Fruit fly (Drosophila melanogaster) whole organism, prepupa: ENCODE data around the gene Dnaaf5.
A peak's percentile ranks its signal among the peaks of the same experiment; 100 is the strongest.

Source experiments
- Blimp-1 ChIP-seq: fragments of 200-800 bp; sonication (Bioruptor generic); optimal IDR thresholded peaks from 3 replicates; lab custom pipeline; 2017; ENCODE audit warnings: missing biosample characterization, missing genetic modification characterization, mild to moderate bottlenecking, moderate library complexity, missing genetic modification reagents
- CG10631 ChIP-seq: fragments of 200-800 bp; sonication (Bioruptor generic); optimal IDR thresholded peaks from 2 replicates; lab custom pipeline; 2016; ENCODE audit warnings: missing biosample characterization, missing genetic modification characterization
- CG10669 ChIP-seq: fragments of 200-800 bp; sonication (Bioruptor generic); optimal IDR thresholded peaks from 3 replicates; lab custom pipeline; 2018; ENCODE audit warnings: missing biosample characterization, mild to moderate bottlenecking, missing genetic modification characterization, moderate library complexity
- CG11762 ChIP-seq: fragments of 200-800 bp; sonication (Bioruptor generic); optimal IDR thresholded peaks from 3 replicates; lab custom pipeline; 2016; ENCODE audit warnings: missing biosample characterization, missing genetic modification characterization; ENCODE audit not compliant: insufficient read depth
- CG11902 ChIP-seq: fragments of 200-800 bp; sonication (Bioruptor generic); optimal IDR thresholded peaks from 3 replicates; lab custom pipeline; 2016; ENCODE audit warnings: missing biosample characterization, missing genetic modification characterization
- CG15336 ChIP-seq: fragments of 200-800 bp; sonication (Bioruptor generic); IDR thresholded peaks from 2 replicates; pipeline ENCODE4 v1.3.6; 2022; ENCODE audit warnings: missing biosample characterization, missing genetic modification characterization
- CG1621 ChIP-seq: fragments of 200-800 bp; sonication (Bioruptor generic); optimal IDR thresholded peaks from 3 replicates; lab custom pipeline; 2018; ENCODE audit warnings: missing biosample characterization, mild to moderate bottlenecking, missing genetic modification characterization
- CG16779 ChIP-seq: fragments of 200-800 bp; sonication (Bioruptor generic); optimal IDR thresholded peaks from 3 replicates; lab custom pipeline; 2017; ENCODE audit warnings: missing biosample characterization, mild to moderate bottlenecking, missing genetic modification characterization
- CG3032 ChIP-seq: fragments of 200-800 bp; optimal IDR thresholded peaks from 2 replicates; lab custom pipeline; 2019; ENCODE audit warnings: missing biosample characterization, mild to moderate bottlenecking, missing genetic modification characterization, moderate library complexity
- CG31627 ChIP-seq: fragments of 200-800 bp; sonication (Bioruptor generic); optimal IDR thresholded peaks from 3 replicates; lab custom pipeline; 2016; ENCODE audit warnings: missing biosample characterization, missing genetic modification characterization
- CG32006 ChIP-seq: fragments of 200-800 bp; sonication (Bioruptor generic); optimal IDR thresholded peaks from 3 replicates; lab custom pipeline; 2017; ENCODE audit warnings: missing biosample characterization, mild to moderate bottlenecking, missing genetic modification characterization
- CG34406 ChIP-seq: fragments of 200-800 bp; sonication (Bioruptor generic); optimal IDR thresholded peaks from 3 replicates; lab custom pipeline; 2016; ENCODE audit warnings: missing biosample characterization, missing genetic modification characterization
- CG3919 ChIP-seq: fragments of 200-800 bp; sonication (Bioruptor generic); optimal IDR thresholded peaks from 3 replicates; lab custom pipeline; 2016; ENCODE audit warnings: missing biosample characterization, missing genetic modification characterization
- CG4318 ChIP-seq: fragments of 200-800 bp; sonication (Bioruptor generic); optimal IDR thresholded peaks from 3 replicates; lab custom pipeline; 2017; ENCODE audit warnings: missing biosample characterization, mild to moderate bottlenecking, missing genetic modification characterization
- CG6163 ChIP-seq: fragments of 200-800 bp; sonication (Bioruptor generic); IDR thresholded peaks from 3 replicates; pipeline ENCODE4 v1.3.6; 2022; ENCODE audit warnings: missing biosample characterization, missing genetic modification characterization
- CG6276 ChIP-seq: fragments of 200-800 bp; sonication (Bioruptor generic); optimal IDR thresholded peaks from 2 replicates; lab custom pipeline; 2017; ENCODE audit warnings: missing biosample characterization, mild to moderate bottlenecking, missing genetic modification characterization
- CG6792 ChIP-seq: fragments of 200-800 bp; sonication (Bioruptor generic); optimal IDR thresholded peaks from 3 replicates; lab custom pipeline; 2016; ENCODE audit warnings: missing biosample characterization, missing genetic modification characterization
- CG8119 ChIP-seq: fragments of 200-800 bp; sonication (Bioruptor generic); IDR thresholded peaks from 3 replicates; pipeline ENCODE4 v1.3.6; 2022; ENCODE audit warnings: missing biosample characterization, missing genetic modification characterization
- CG8319 ChIP-seq: fragments of 200-800 bp; sonication (Bioruptor generic); optimal IDR thresholded peaks from 3 replicates; lab custom pipeline; 2016; ENCODE audit warnings: missing biosample characterization, missing genetic modification characterization
- Eip75B ChIP-seq: fragments of 200-800 bp; sonication (Bioruptor generic); optimal IDR thresholded peaks from 3 replicates; lab custom pipeline; 2016; ENCODE audit warnings: missing biosample characterization, missing genetic modification characterization
- Eip78C ChIP-seq: fragments of 200-800 bp; sonication (Bioruptor generic); peaks from one replicate; lab custom pipeline; 2016; ENCODE audit warnings: missing biosample characterization, missing genetic modification characterization
- Eip93F ChIP-seq: fragments of 200-800 bp; sonication (Bioruptor generic); optimal IDR thresholded peaks from 2 replicates; lab custom pipeline; 2016; ENCODE audit warnings: missing biosample characterization, mild to moderate bottlenecking, missing genetic modification characterization
- Ets21C ChIP-seq: fragments of 200-800 bp; sonication (Bioruptor generic); optimal IDR thresholded peaks from 3 replicates; lab custom pipeline; 2016; ENCODE audit warnings: missing biosample characterization, missing genetic modification characterization
- Ets96B ChIP-seq: fragments of 200-800 bp; optimal IDR thresholded peaks from 2 replicates; lab custom pipeline; 2019; ENCODE audit warnings: missing biosample characterization, mild to moderate bottlenecking, missing genetic modification characterization, moderate library complexity
- Gug ChIP-seq: fragments of 200-800 bp; sonication (Bioruptor generic); IDR thresholded peaks from 2 replicates; pipeline ENCODE4 v1.3.6; 2022; ENCODE audit warnings: missing biosample characterization, missing genetic modification characterization
- Hr38 ChIP-seq: sonication (Bioruptor generic); optimal IDR thresholded peaks from 2 replicates; lab custom pipeline; 2016; ENCODE audit warnings: missing biosample characterization, missing genetic modification characterization
- Hr39 ChIP-seq: fragments of 200-800 bp; sonication (Bioruptor generic); optimal IDR thresholded peaks from 2 replicates; lab custom pipeline; 2016; ENCODE audit warnings: missing biosample characterization, missing genetic modification characterization
- Hr4 ChIP-seq: fragments of 200-800 bp; sonication (Bioruptor generic); optimal IDR thresholded peaks from 3 replicates; lab custom pipeline; 2016; ENCODE audit warnings: missing biosample characterization, missing genetic modification characterization
- Lpt ChIP-seq: fragments of 200-800 bp; sonication (Bioruptor generic); optimal IDR thresholded peaks from 3 replicates; lab custom pipeline; 2016; ENCODE audit warnings: missing biosample characterization, missing genetic modification characterization
- Smox ChIP-seq: fragments of 200-800 bp; sonication (Bioruptor generic); optimal IDR thresholded peaks from 3 replicates; lab custom pipeline; 2016; ENCODE audit warnings: missing biosample characterization, missing genetic modification characterization
- Sox14 ChIP-seq: fragments of 200-800 bp; sonication (Bioruptor generic); optimal IDR thresholded peaks from 3 replicates; lab custom pipeline; 2016; ENCODE audit warnings: missing biosample characterization, missing genetic modification characterization
- Sox15 ChIP-seq: fragments of 200-800 bp; sonication (Bioruptor generic); optimal IDR thresholded peaks from 3 replicates; lab custom pipeline; 2016; ENCODE audit warnings: missing biosample characterization, missing genetic modification characterization
- achi ChIP-seq: fragments of 200-800 bp; sonication (Bioruptor generic); optimal IDR thresholded peaks from 3 replicates; lab custom pipeline; 2016; ENCODE audit warnings: missing biosample characterization, missing genetic modification characterization
- acj6 ChIP-seq: fragments of 200-800 bp; sonication (Bioruptor generic); optimal IDR thresholded peaks from 3 replicates; lab custom pipeline; 2016; ENCODE audit warnings: missing biosample characterization, missing genetic modification characterization
- cyc ChIP-seq: fragments of 200-800 bp; sonication (Bioruptor generic); optimal IDR thresholded peaks from 3 replicates; lab custom pipeline; 2016; ENCODE audit warnings: missing biosample characterization, missing genetic modification characterization
- dsx ChIP-seq: fragments of 200-800 bp; optimal IDR thresholded peaks from 3 replicates; lab custom pipeline; 2019; ENCODE audit warnings: missing biosample characterization, mild to moderate bottlenecking, missing genetic modification characterization, moderate library complexity; ENCODE audit not compliant: poor library complexity, severe bottlenecking
- eg ChIP-seq: fragments of 200-800 bp; sonication (Bioruptor generic); IDR thresholded peaks from 3 replicates; pipeline ENCODE4 v1.3.6; 2022; ENCODE audit warnings: missing biosample characterization, missing genetic modification characterization
- esn ChIP-seq: fragments of 200-800 bp; sonication (Bioruptor generic); optimal IDR thresholded peaks from 2 replicates; lab custom pipeline; 2016; ENCODE audit warnings: missing biosample characterization, mild to moderate bottlenecking, missing genetic modification characterization, moderate library complexity
- fd59A ChIP-seq: fragments of 200-800 bp; sonication (Bioruptor generic); optimal IDR thresholded peaks from 2 replicates; lab custom pipeline; 2017; ENCODE audit warnings: missing biosample characterization, mild to moderate bottlenecking, missing genetic modification characterization, missing genetic modification reagents
- fkh ChIP-seq: fragments of 200-800 bp; sonication (Bioruptor generic); optimal IDR thresholded peaks from 3 replicates; lab custom pipeline; 2017; ENCODE audit warnings: missing biosample characterization, mild to moderate bottlenecking, missing genetic modification characterization, moderate library complexity
- lz ChIP-seq: fragments of 200-800 bp; sonication (Bioruptor generic); optimal IDR thresholded peaks from 3 replicates; lab custom pipeline; 2016; ENCODE audit warnings: missing biosample characterization, missing genetic modification characterization
- net ChIP-seq: fragments of 200-800 bp; sonication (Bioruptor generic); optimal IDR thresholded peaks from 3 replicates; lab custom pipeline; 2016; ENCODE audit warnings: missing biosample characterization, missing genetic modification characterization
- spab ChIP-seq: fragments of 200-800 bp; sonication (Bioruptor generic); optimal IDR thresholded peaks from 2 replicates; lab custom pipeline; 2017; ENCODE audit warnings: missing biosample characterization, mild to moderate bottlenecking, missing genetic modification characterization, missing genetic modification reagents
- ss ChIP-seq, 2 experiments: fragments of 200-800 bp; sonication (Bioruptor generic); optimal IDR thresholded peaks; 2 replicates in 1 of 2; 3 replicates in 1 of 2; lab custom pipeline; 2017 to 2018; ENCODE audit warnings: mild to moderate bottlenecking in 2 of 2, missing biosample characterization in 2 of 2, missing genetic modification characterization in 2 of 2, moderate library complexity in 1 of 2
- svp ChIP-seq: fragments of 200-800 bp; sonication (Bioruptor generic); peaks from one replicate; lab custom pipeline; 2016; ENCODE audit warnings: missing biosample characterization, missing genetic modification characterization
- vri ChIP-seq: fragments of 200-800 bp; sonication (Bioruptor generic); optimal IDR thresholded peaks from 3 replicates; lab custom pipeline; 2016; ENCODE audit warnings: missing biosample characterization, mild to moderate bottlenecking, missing genetic modification characterization

The Dnaaf5 gene

DNA sequence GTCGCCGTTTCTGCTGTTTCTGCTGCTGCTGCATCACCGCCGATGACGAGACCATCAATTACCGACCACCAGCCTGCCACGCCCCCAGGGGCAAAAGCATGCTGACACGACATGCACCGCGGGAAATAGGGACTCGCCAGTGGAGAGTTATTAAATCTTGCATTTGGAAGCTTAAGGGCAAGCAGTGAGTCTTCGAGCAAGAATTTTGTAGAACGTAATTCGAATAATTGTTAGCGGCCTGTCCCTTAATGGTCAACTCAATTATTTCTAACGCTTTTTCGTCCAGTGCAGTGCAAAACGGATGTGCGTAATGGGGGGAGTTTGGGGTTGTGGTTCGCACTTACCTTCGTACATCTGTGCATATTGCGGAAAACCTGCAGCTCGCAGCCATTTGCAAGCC is 37.8 kb upstream of the Dnaaf5 start (continued):
- no peak for TF ChIP-seq Lpt (GFP tag; lab: Kevin White, UChicago)
- TF ChIP-seq cyc (GFP tag; lab: Kevin White, UChicago): peak; percentile 73
- TF ChIP-seq dsx (GFP tag; lab: Kevin White, UChicago): no peak
- no peak for TF ChIP-seq fkh
- peak; percentile 23 for TF ChIP-seq Hr4
- peak; percentile 15 for TF ChIP-seq CG31627
- TF ChIP-seq CG10631 (GFP tag; lab: Kevin White, UChicago): no peak
- no peak for TF ChIP-seq eg (GFP tag; lab: Robert Waterston, UW)
- no peak for TF ChIP-seq CG8319
- no peak for TF ChIP-seq Hr38
- TF ChIP-seq CG11902 (GFP tag; lab: Kevin White, UChicago): no peak
- TF ChIP-seq Smox: no peak
- no peak for TF ChIP-seq Sox15 (GFP tag; lab: Kevin White, UChicago)
- TF ChIP-seq esn (GFP tag; lab: Kevin White, UChicago): peak; percentile 50
- TF ChIP-seq CG3032 (tag; lab: Kevin White, UChicago): peak; percentile 18
- TF ChIP-seq achi (GFP tag; lab: Kevin White, UChicago): peak; percentile 3
- TF ChIP-seq CG10669 (GFP tag; lab: Kevin White, UChicago): peak; percentile 27
- TF ChIP-seq CG32006 (GFP tag; lab: Kevin White, UChicago): peak; percentile 27
- TF ChIP-seq CG6276 (GFP tag; lab: Kevin White, UChicago): no peak
- no peak for TF ChIP-seq CG4318 (GFP tag; lab: Kevin White, UChicago)
- peak; percentile 15; the same call in 1 of the 2 replicates for TF ChIP-seq Gug (GFP tag; lab: Robert Waterston, UW)
- TF ChIP-seq Ets96B (tag; lab: Kevin White, UChicago): no peak
- TF ChIP-seq CG8119: peak; percentile 41; the same call in 1 of the 3 replicates
- TF ChIP-seq net: no peak
- TF ChIP-seq svp (GFP tag; lab: Kevin White, UChicago): peak; percentile 56
- TF ChIP-seq CG15336 (GFP tag; lab: Robert Waterston, UW): peak; percentile 21; the same call in 1 of the 2 replicates
- TF ChIP-seq Eip75B (GFP tag; lab: Kevin White, UChicago): peak; percentile 52
- TF ChIP-seq Eip78C (GFP tag; lab: Kevin White, UChicago): peak; percentile 71
- TF ChIP-seq fd59A (GFP tag; lab: Kevin White, UChicago): no peak
- TF ChIP-seq Ets21C (GFP tag; lab: Kevin White, UChicago): no peak
- TF ChIP-seq acj6 (GFP tag; lab: Kevin White, UChicago): no peak
- TF ChIP-seq CG6163 (GFP tag; lab: Robert Waterston, UW): 0 out of 3 replicates have a peak, but pooled peaks have one; percentile 45
- TF ChIP-seq ss (GFP tag; optimal IDR thresholded peaks at IDR 0.05; lab: Kevin White, UChicago): peak; percentile 28 to 35

DNA sequence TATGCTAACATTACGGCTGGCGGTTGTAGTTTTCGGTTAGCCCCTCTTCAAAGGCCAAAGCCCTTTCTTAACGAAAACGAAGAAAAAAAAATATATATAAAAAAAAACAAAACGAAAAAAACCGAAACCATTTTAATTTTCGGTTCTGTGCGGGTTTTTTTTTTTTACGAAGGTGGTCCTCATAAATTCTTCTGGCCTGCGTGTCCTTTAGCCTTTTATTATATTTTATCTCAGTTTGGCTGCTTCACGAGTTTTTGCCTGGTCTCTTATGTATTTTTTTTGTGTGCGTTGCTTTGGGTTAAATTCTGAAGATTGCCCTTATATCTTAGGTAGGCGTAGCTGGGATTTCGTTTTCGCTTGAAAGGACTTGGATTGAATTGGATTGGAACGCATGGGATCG is 37.0 kb upstream of the Dnaaf5 start:
- TF ChIP-seq vri (GFP tag; lab: Kevin White, UChicago) (peak; percentile 25), Blimp-1 (GFP tag; lab: Kevin White, UChicago) (no peak), Sox15 (GFP tag; lab: Kevin White, UChicago) (no peak), fkh (no peak), CG16779 (tag; lab: Kevin White, UChicago) (no peak), CG11902 (GFP tag; lab: Kevin White, UChicago) (no peak), CG34406 (GFP tag; lab: Kevin White, UChicago) (no peak), Eip78C (GFP tag; lab: Kevin White, UChicago) (no peak), Eip93F (GFP tag; lab: Kevin White, UChicago) (no peak), svp (GFP tag; lab: Kevin White, UChicago) (peak; percentile 58)

dm6 chr3R:14397927-14398326 is 36.3 kb upstream of the Dnaaf5 start:
- no peak for TF ChIP-seq Sox14 (GFP tag; lab: Kevin White, UChicago)
- TF ChIP-seq cyc (GFP tag; lab: Kevin White, UChicago): peak; percentile 65
- TF ChIP-seq CG34406 (GFP tag; lab: Kevin White, UChicago): peak; percentile 12
- TF ChIP-seq CG3032 (tag; lab: Kevin White, UChicago): no peak
- no peak for TF ChIP-seq eg (GFP tag; lab: Robert Waterston, UW)
- no peak for TF ChIP-seq net
- TF ChIP-seq Hr38: no peak
- TF ChIP-seq Sox15 (GFP tag; lab: Kevin White, UChicago): no peak
- peak; percentile 10 for TF ChIP-seq CG6792 (GFP tag; lab: Kevin White, UChicago)
- peak; percentile 13 for TF ChIP-seq Hr39 (GFP tag; lab: Kevin White, UChicago)
- peak; percentile 35 for TF ChIP-seq Eip78C (GFP tag; lab: Kevin White, UChicago)
- no peak for TF ChIP-seq dsx (GFP tag; lab: Kevin White, UChicago)
- peak; percentile 33 for TF ChIP-seq CG3919 (GFP tag; lab: Kevin White, UChicago)
- TF ChIP-seq CG10669 (GFP tag; lab: Kevin White, UChicago): no peak
- TF ChIP-seq Hr4: no peak
- TF ChIP-seq spab (GFP tag; lab: Kevin White, UChicago): no peak
- TF ChIP-seq CG32006 (GFP tag; lab: Kevin White, UChicago): no peak
- TF ChIP-seq Eip75B (GFP tag; lab: Kevin White, UChicago): peak; percentile 24
- TF ChIP-seq CG11762 (GFP tag; lab: Kevin White, UChicago): no peak
- TF ChIP-seq esn (GFP tag; lab: Kevin White, UChicago): peak; percentile 60
- TF ChIP-seq Blimp-1 (GFP tag; lab: Kevin White, UChicago): peak; percentile 88
- TF ChIP-seq CG1621 (tag; lab: Kevin White, UChicago): no peak
- TF ChIP-seq lz (GFP tag; lab: Kevin White, UChicago): peak; percentile 48
